Worm (Caenorhabditis elegans): ENCODE measurements around the gene ant-1.3.
A peak's percentile ranks its signal among the peaks of the same experiment; 100 is the strongest.

DNA sequence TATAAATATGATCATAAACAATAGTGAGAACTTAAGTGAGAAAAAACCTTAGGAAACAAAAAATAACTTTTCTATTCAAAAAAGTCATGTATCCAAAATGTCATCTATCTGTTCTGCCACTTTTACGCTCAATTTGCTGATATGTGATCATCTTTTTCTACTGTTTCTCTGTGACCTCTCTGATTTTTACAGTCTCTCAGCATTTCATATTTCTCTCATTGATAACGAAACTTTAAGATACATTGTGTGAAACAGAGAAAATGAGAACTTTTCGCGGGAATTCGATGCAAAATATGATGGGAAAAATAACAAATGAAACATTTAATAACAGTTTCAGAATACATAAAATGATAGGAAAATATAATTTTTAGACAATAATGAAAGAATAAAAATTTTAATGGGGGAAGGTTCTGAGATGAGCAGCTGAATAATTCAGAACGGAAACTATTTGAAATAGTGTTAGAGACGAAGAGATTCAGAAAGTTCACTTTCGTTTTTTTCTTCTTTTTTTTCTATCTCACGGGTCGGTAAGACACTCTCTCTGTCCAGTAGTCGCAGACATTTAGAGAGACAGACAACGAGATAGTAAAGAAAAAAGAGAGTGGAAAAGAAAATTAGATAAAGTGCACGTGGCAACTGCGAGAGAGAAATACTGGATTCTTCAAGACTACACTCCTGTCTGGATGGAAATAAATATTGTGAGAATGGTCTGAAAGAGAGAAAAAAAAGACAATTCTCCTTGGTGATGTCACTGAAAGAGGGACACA lies 31.7 kb downstream of the ant-1.3 start:
- TF ChIP-seq egl-27 (tag; optimal IDR thresholded peaks at IDR 0.05) = peak; percentile 1 to 23
- peak; percentile 28 for TF ChIP-seq lin-13 (GFP tag; optimal IDR thresholded peaks at IDR 0.05)
- TF ChIP-seq mep-1 (tag; optimal IDR thresholded peaks at IDR 0.05) = peak; percentile 82
- TF ChIP-seq nhr-90 (tag; optimal IDR thresholded peaks at IDR 0.05; ENCODE audit: poor library complexity) = peak; percentile 55
- peak; percentile 3 for TF ChIP-seq snpc-4 (tag; optimal IDR thresholded peaks at IDR 0.05)
- peak; percentile 33 to 58 (median 50) for TF ChIP-seq dpl-1 (GFP tag; optimal IDR thresholded peaks at IDR 0.05)
- TF ChIP-seq aly-2 (tag; optimal IDR thresholded peaks at IDR 0.05) = no peak
- TF ChIP-seq pqm-1 (tag; optimal IDR thresholded peaks at IDR 0.05) = peak; percentile 30
- peak; percentile 46 to 55 (median 48) for TF ChIP-seq ceh-82 (tag; optimal IDR thresholded peaks at IDR 0.05)
- TF ChIP-seq sox-4 (tag; optimal IDR thresholded peaks at IDR 0.05) = peak; percentile 30
- TF ChIP-seq pag-3 (tag; optimal IDR thresholded peaks at IDR 0.05; ENCODE audit: borderline replicate concordance, insufficient read depth) = no peak
- no peak for TF ChIP-seq hpl-2 (GFP tag; optimal IDR thresholded peaks at IDR 0.05)
